Worm (Caenorhabditis elegans) whole organism, L4/young adult: ENCODE data around the gene unc-132.

Experiments used
- W03F9.2 ChIP-seq: fragments of 150-350 bp; optimal IDR thresholded peaks from 2 replicates; lab custom pipeline; 2014; ENCODE audit warnings: missing biosample characterization, missing genetic modification characterization
- him-1 ChIP-seq: sonication (generic microtip); optimal IDR thresholded peaks from 2 replicates; lab custom pipeline; 2016; ENCODE audit warnings: missing genotype, missing genetic modification reagents, missing genetic modification characterization, missing compliant biosample characterization

DNA sequence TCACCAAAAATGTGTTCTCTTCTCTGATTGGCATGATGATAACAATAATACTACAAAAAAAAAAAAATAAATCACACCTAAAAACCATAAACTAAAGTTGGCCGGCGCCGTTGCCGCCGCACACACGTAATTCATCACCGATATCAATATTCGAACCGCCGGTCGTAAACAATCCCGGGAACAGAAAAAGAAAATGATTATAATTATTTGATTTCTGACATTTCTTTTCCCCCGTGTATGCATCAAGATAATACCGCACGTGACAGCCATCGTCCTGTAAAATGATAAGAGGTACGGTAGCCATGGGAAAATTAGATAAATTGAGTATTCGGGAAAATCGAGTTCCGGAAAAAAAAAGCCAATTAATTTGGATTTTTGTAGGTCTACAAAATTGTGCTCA lies 10.2 kb downstream of the unc-132 start:
- TF ChIP-seq W03F9.2 (tag; lab: Kevin White, UChicago) (no peak), him-1 (tag; lab: Kevin White, UChicago) (no peak)
